Worm (Caenorhabditis elegans) whole organism, early embryonic: ENCODE data around the gene Y38H6C.9.

ENCODE experiments used
- ceh-36 ChIP-seq: sonication (generic microtip); optimal IDR thresholded peaks from 2 replicates; lab custom pipeline; 2016; ENCODE audit warnings: missing genetic modification characterization, inconsistent platforms, missing compliant biosample characterization
- hmbx-1 ChIP-seq: sonication (generic microtip); optimal IDR thresholded peaks from 2 replicates; lab custom pipeline; 2016; ENCODE audit warnings: mild to moderate bottlenecking, missing genetic modification characterization, missing compliant biosample characterization
- scrt-1 ChIP-seq: fragments of 200-800 bp; sonication (Bioruptor generic); IDR thresholded peaks from 2 replicates; pipeline ENCODE4 v1.3.6; 2022; ENCODE audit warnings: missing genetic modification characterization, missing compliant biosample characterization

ce11 chrV:20506542-20506941, 15.5 kb downstream of the Y38H6C.9 start:
- no peak for TF ChIP-seq ceh-36 (tag; lab: Kevin White, UChicago)
- TF ChIP-seq hmbx-1 (tag; lab: Kevin White, UChicago) = no peak
- no peak for TF ChIP-seq scrt-1
